Worm (Caenorhabditis elegans) whole organism, L4 larva: ENCODE measurements around the gene K01D12.15.

Source experiments
- F49E8.2 ChIP-seq: sonication (generic microtip); optimal IDR thresholded peaks from 2 replicates; lab custom pipeline; 2016; ENCODE audit warnings: missing compliant biosample characterization, mild to moderate bottlenecking, missing genetic modification characterization, borderline replicate concordance
- R02D3.7 ChIP-seq: fragments of 150-350 bp; sonication (generic microtip); optimal IDR thresholded peaks from 3 replicates; lab custom pipeline; 2014; ENCODE audit warnings: missing biosample characterization, missing genetic modification characterization
- T26A8.4 ChIP-seq: fragments of 200-800 bp; sonication (Bioruptor generic); IDR thresholded peaks from 2 replicates; pipeline ENCODE4 v1.3.6; 2022; ENCODE audit warnings: missing genetic modification characterization, missing compliant biosample characterization
- Y105C5A.15 ChIP-seq: fragments of 200-800 bp; sonication (Bioruptor generic); IDR thresholded peaks from 2 replicates; pipeline ENCODE4 v1.3.6; 2022; ENCODE audit warnings: missing genetic modification characterization, missing compliant biosample characterization
- Y48G9A.11 ChIP-seq: fragments of 200-800 bp; sonication (Bioruptor generic); IDR thresholded peaks from 2 replicates; pipeline ENCODE4 v1.3.6; 2022; ENCODE audit warnings: missing genetic modification reagents, missing genetic modification characterization, missing compliant biosample characterization
- ama-1 ChIP-seq: fragments of 150-350 bp; optimal IDR thresholded peaks from 2 replicates; lab custom pipeline; 2014; ENCODE audit warnings: inconsistent platforms, mixed read lengths
- ceh-44 ChIP-seq: fragments of 200-800 bp; sonication (Bioruptor generic); IDR thresholded peaks from 2 replicates; pipeline ENCODE4 v1.3.6; 2022; ENCODE audit warnings: missing genetic modification reagents, missing genetic modification characterization, missing compliant biosample characterization
- daf-19 ChIP-seq: fragments of 200-800 bp; sonication (Bioruptor generic); conservative IDR thresholded peaks from 2 replicates; pipeline ENCODE4 v1.3.6; 2022; ENCODE audit warnings: missing genetic modification characterization, missing compliant biosample characterization
- egl-43 ChIP-seq: fragments of 200-800 bp; sonication (Bioruptor generic); IDR thresholded peaks from 2 replicates; pipeline ENCODE4 v1.3.6; 2022; ENCODE audit warnings: missing genetic modification reagents, missing genetic modification characterization, missing compliant biosample characterization
- fkh-10 ChIP-seq: fragments of 150-350 bp; optimal IDR thresholded peaks from 2 replicates; lab custom pipeline; 2014; ENCODE audit warnings: missing biosample characterization, missing genetic modification reagents, missing genetic modification characterization
- gei-8 ChIP-seq: fragments of 200-800 bp; sonication (Bioruptor generic); optimal IDR thresholded peaks from 2 replicates; lab custom pipeline; 2018; ENCODE audit warnings: mild to moderate bottlenecking, missing genetic modification characterization, missing compliant biosample characterization
- hif-1 ChIP-seq, 2 experiments: sonication (generic microtip); optimal IDR thresholded peaks; 2 replicates each; lab custom pipeline; 2016 to 2017; ENCODE audit warnings: missing compliant biosample characterization in 2 of 2, missing genetic modification characterization in 2 of 2, missing genetic modification reagents in 2 of 2, missing genotype in 2 of 2, mild to moderate bottlenecking in 1 of 2
- hlh-11 ChIP-seq: fragments of 200-800 bp; sonication (Bioruptor generic); optimal IDR thresholded peaks from 2 replicates; lab custom pipeline; 2018; ENCODE audit warnings: mild to moderate bottlenecking, missing genetic modification characterization, missing compliant biosample characterization
- hmg-1.1 ChIP-seq: fragments of 200-800 bp; sonication (Bioruptor generic); IDR thresholded peaks from 2 replicates; pipeline ENCODE4 v1.3.6; 2022; ENCODE audit warnings: missing genetic modification reagents, missing genetic modification characterization, missing compliant biosample characterization
- lim-7 ChIP-seq: fragments of 200-800 bp; sonication (Bioruptor generic); IDR thresholded peaks from 2 replicates; pipeline ENCODE4 v1.3.6; 2022; ENCODE audit warnings: missing genetic modification characterization, missing compliant biosample characterization
- lin-1 ChIP-seq: fragments of 200-800 bp; sonication (Bioruptor generic); IDR thresholded peaks from 2 replicates; pipeline ENCODE4 v1.3.6; 2022; ENCODE audit warnings: missing genetic modification reagents, missing genetic modification characterization, missing compliant biosample characterization
- lin-15B ChIP-seq: fragments of 150-350 bp; sonication (generic microtip); optimal IDR thresholded peaks from 3 replicates; lab custom pipeline; 2014; ENCODE audit warnings: missing biosample characterization, missing genetic modification characterization
- lin-29 ChIP-seq: fragments of 200-800 bp; sonication (Bioruptor generic); IDR thresholded peaks from 2 replicates; pipeline ENCODE4 v1.3.6; 2022; ENCODE audit warnings: missing genetic modification reagents, missing genetic modification characterization, missing compliant biosample characterization
- lin-39 ChIP-seq: fragments of 150-350 bp; optimal IDR thresholded peaks from 2 replicates; lab custom pipeline; 2014; ENCODE audit warnings: missing biosample characterization, missing genetic modification reagents, missing genetic modification characterization
- lsy-2 ChIP-seq, 2 experiments: fragments of 150-350 bp in 1 of 2; sonication (generic microtip) in 1 of 2; optimal IDR thresholded peaks; 2 replicates each; lab custom pipeline; 2014 to 2017; ENCODE audit warnings: missing biosample characterization in 2 of 2, missing genetic modification characterization in 2 of 2
- madf-9 ChIP-seq: fragments of 200-800 bp; sonication (Bioruptor generic); conservative IDR thresholded peaks from 2 replicates; pipeline ENCODE4 v1.3.6; 2022; ENCODE audit warnings: missing genetic modification reagents, missing genetic modification characterization, missing compliant biosample characterization
- mdt-29 ChIP-seq: fragments of 200-800 bp; sonication (Bioruptor generic); IDR thresholded peaks from 2 replicates; pipeline ENCODE4 v1.3.6; 2022; ENCODE audit warnings: missing genetic modification reagents, missing genetic modification characterization, missing compliant biosample characterization
- mes-2 ChIP-seq: sonication (generic microtip); optimal IDR thresholded peaks from 2 replicates; lab custom pipeline; 2016; ENCODE audit warnings: missing genotype, mild to moderate bottlenecking, missing genetic modification characterization, missing compliant biosample characterization; ENCODE audit not compliant: poor library complexity, severe bottlenecking
- nhr-10 ChIP-seq: fragments of 150-350 bp; optimal IDR thresholded peaks from 2 replicates; lab custom pipeline; 2014; ENCODE audit warnings: missing biosample characterization, missing genetic modification characterization
- nhr-111 ChIP-seq: fragments of 200-800 bp; sonication (Bioruptor generic); optimal IDR thresholded peaks from 2 replicates; lab custom pipeline; 2018; ENCODE audit warnings: mild to moderate bottlenecking, missing genetic modification characterization, missing compliant biosample characterization
- nhr-25 ChIP-seq: sonication (generic microtip); optimal IDR thresholded peaks from 2 replicates; lab custom pipeline; 2017; ENCODE audit warnings: missing genetic modification characterization, mild to moderate bottlenecking, missing compliant biosample characterization, antibody characterized with exemption, moderate library complexity, borderline replicate concordance; ENCODE audit not compliant: insufficient read depth
- nhr-28 ChIP-seq: fragments of 150-350 bp; optimal IDR thresholded peaks from 2 replicates; lab custom pipeline; 2014; ENCODE audit warnings: missing biosample characterization, missing genetic modification characterization
- nhr-42 ChIP-seq: fragments of 200-800 bp; sonication (Bioruptor generic); IDR thresholded peaks from 2 replicates; pipeline ENCODE4 v1.3.6; 2022; ENCODE audit warnings: missing genetic modification characterization, missing compliant biosample characterization
- nhr-48 ChIP-seq: sonication (generic microtip); optimal IDR thresholded peaks from 2 replicates; lab custom pipeline; 2016; ENCODE audit warnings: mild to moderate bottlenecking, missing genetic modification characterization, missing compliant biosample characterization
- nhr-6 ChIP-seq: fragments of 150-350 bp; optimal IDR thresholded peaks from 2 replicates; lab custom pipeline; 2014; ENCODE audit warnings: missing biosample characterization, missing genetic modification characterization
- nhr-77 ChIP-seq: fragments of 150-350 bp; optimal IDR thresholded peaks from 2 replicates; lab custom pipeline; 2014; ENCODE audit warnings: missing biosample characterization, missing genetic modification characterization
- pha-4 ChIP-seq, 2 experiments: fragments of 150-350 bp in 1 of 2; fragments of 200-800 bp in 1 of 2; sonication (Bioruptor generic) in 1 of 2; IDR thresholded peaks in 1 of 2; optimal IDR thresholded peaks in 1 of 2; 2 replicates each; pipeline versions ENCODE4 v1.3.6 to Lab custom; 2014 to 2022; ENCODE audit warnings: missing genetic modification characterization in 2 of 2, missing genetic modification reagents in 2 of 2, missing biosample characterization in 1 of 2, missing compliant biosample characterization in 1 of 2
- set-16 ChIP-seq: fragments of 200-800 bp; sonication (Bioruptor generic); IDR thresholded peaks from 2 replicates; pipeline ENCODE4 v1.3.6; 2022; ENCODE audit warnings: missing genetic modification reagents, missing genetic modification characterization, missing compliant biosample characterization
- spr-1 ChIP-seq: sonication (generic microtip); optimal IDR thresholded peaks from 2 replicates; lab custom pipeline; 2016; ENCODE audit warnings: mild to moderate bottlenecking, missing genetic modification characterization, missing compliant biosample characterization
- spr-3 ChIP-seq: fragments of 200-800 bp; sonication (Bioruptor generic); optimal IDR thresholded peaks from 2 replicates; lab custom pipeline; 2018; ENCODE audit warnings: mild to moderate bottlenecking, missing genetic modification characterization, missing compliant biosample characterization
- unc-39 ChIP-seq: sonication (generic microtip); optimal IDR thresholded peaks from 2 replicates; lab custom pipeline; 2017; ENCODE audit warnings: missing biosample characterization, missing genetic modification characterization
- unc-62 ChIP-seq, 3 experiments: fragments of 150-350 bp in 1 of 3; sonication (generic microtip); optimal IDR thresholded peaks in 2 of 3; peaks in 1 of 3; 1 replicate in 1 of 3; 2 replicates in 2 of 3; lab custom pipeline; 2014 to 2017; ENCODE audit warnings: missing biosample characterization in 3 of 3, missing genetic modification characterization in 3 of 3, missing genetic modification reagents in 3 of 3, missing genotype in 1 of 3
- zag-1 ChIP-seq: fragments of 150-350 bp; optimal IDR thresholded peaks from 2 replicates; lab custom pipeline; 2014; ENCODE audit warnings: missing biosample characterization, missing genetic modification characterization
- zfp-2 ChIP-seq: sonication (generic microtip); optimal IDR thresholded peaks from 2 replicates; lab custom pipeline; 2016; ENCODE audit warnings: mild to moderate bottlenecking, missing genetic modification characterization, missing compliant biosample characterization

The K01D12.15 gene

DNA sequence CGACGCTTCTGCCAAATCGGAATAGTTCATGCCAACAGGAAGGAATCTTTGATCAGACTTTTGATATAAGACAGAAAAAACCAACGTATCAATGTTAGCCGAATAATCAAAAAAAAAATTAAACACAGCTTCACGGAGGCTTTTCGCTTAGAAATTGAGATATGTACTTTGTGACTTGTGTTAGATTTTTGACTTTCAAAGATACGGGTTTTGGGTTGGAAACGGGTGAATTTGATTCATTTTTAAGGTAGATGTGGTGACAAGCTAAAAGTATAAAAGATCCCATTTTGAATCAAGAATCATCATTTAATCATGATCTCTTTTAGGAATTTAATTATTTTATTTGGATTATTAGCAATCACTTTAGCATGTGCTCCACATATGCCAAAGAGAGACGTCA, 16.1 kb downstream of the K01D12.15 start, which contains the start of gene K01D12.8:
Gene K01D12.8, plus strand, starts transcription at position 301 of the 400 bp plus-strand sequence.
- peak in 1 of 2 experiments; percentile 32 for TF ChIP-seq unc-62 (GFP tag; optimal IDR thresholded peaks at IDR 0.05 in 1 of 2; lab: Kevin White, UChicago)
- no peak for TF ChIP-seq unc-62 (tag; optimal IDR thresholded peaks at IDR 0.05; lab: Kevin White, UChicago)
- TF ChIP-seq madf-9 (GFP tag; lab: Robert Waterston, UW): no peak

DNA sequence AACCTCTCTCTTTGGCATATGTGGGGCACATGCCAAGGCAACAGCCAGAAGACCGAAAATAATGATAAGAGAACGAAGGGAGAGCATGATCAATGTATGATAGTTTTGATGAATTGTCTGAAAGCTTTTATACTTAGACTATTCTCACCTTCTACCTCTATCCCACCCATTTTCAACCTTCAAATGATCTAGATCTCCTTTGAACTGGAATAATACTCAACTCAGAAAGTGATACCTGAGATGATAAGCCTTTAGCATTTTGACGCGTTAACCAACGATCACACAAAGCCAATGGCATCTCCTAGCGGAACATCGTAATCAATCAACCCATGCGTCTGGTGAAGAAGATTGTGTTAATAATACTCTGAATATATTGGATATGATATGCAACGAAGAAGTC, 18.3 kb downstream of the K01D12.15 start, which contains the start of gene K01D12.9:
Gene K01D12.9, minus strand, starts transcription at position 101 of the 400 bp plus-strand sequence.
- TF ChIP-seq nhr-48 (tag; lab: Kevin White, UChicago): peak; percentile 2
- no peak for TF ChIP-seq F49E8.2 (tag; lab: Kevin White, UChicago)
- no peak for TF ChIP-seq lim-7 (GFP tag; lab: Robert Waterston, UW)
- TF ChIP-seq, all 104 proteins: peak for 1

ce11 chrV:12405929-12406328, 19.7 kb downstream of the K01D12.15 start, which contains the start of gene K01D12.10:
TSS of gene K01D12.10 (plus strand) at chrV:12406229.
- TF ChIP-seq hif-1 (tag; optimal IDR thresholded peaks at IDR 0.05; lab: Kevin White, UChicago): no peak
- no peak for TF ChIP-seq spr-3 (GFP tag; lab: Kevin White, UChicago)
- TF ChIP-seq egl-43: no peak
- TF ChIP-seq lin-15B (tag; lab: Kevin White, UChicago): no peak

DNA sequence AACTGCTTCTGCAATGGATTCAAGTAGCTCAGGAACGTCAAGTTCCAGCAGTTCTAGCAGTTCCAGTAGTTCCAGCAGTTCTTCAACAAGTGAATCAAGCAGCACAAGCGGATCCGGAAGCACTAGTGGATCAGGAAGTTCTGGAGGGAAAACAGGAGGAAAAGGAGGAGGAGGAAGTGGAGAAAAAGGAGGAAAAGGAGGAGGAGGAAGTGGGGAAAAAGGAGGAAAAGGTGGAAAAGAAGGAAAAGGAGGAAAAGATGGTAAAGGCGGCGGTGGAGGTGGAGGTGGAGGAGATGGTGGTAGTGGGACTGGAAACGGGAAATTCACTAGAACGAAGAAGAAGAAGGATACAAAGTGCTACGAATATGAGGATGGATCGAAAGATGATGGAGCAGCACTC, 20.3 kb downstream of the K01D12.15 start:
- TF ChIP-seq Y105C5A.15 (GFP tag; lab: Robert Waterston, UW): 0 out of 2 replicates have a peak, but pooled peaks have one; percentile 36
- TF ChIP-seq unc-62 (GFP tag; optimal IDR thresholded peaks at IDR 0.05 in 1 of 2; lab: Kevin White, UChicago): peak in 1 of 2 experiments; percentile 82
- TF ChIP-seq unc-62 (tag; optimal IDR thresholded peaks at IDR 0.05; lab: Kevin White, UChicago): no peak
- peak; percentile 78; the same call in 1 of the 2 replicates for TF ChIP-seq set-16 (GFP tag; lab: Robert Waterston, UW)
- TF ChIP-seq nhr-10 (tag; lab: Kevin White, UChicago): no peak
- TF ChIP-seq, all 104 proteins: peak for 3

DNA sequence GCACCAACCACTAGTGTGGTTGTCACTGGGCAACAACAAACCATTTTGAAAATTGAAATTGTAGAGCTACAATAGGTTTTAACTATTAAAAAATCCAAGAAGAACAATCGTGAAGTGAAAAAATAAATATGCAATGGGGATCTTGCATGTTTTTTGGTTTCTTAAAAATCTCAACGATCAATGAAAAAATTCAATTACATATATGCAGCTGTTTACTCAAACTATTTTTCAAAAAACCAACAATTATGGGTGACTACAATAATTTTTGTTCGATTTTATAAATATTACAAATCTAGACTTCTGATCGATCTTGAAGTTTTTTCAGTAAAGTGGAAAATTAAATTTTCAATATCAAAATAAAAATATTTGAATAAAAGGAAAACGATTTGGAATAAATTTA, 22.3 kb downstream of the K01D12.15 start, which contains the start of gene cdr-4:
Gene cdr-4, minus strand, starts transcription at position 101 of the 400 bp plus-strand sequence.
- no peak for TF ChIP-seq zfp-2 (tag; lab: Kevin White, UChicago)
- TF ChIP-seq lin-29: no peak
- TF ChIP-seq hmg-1.1 (GFP tag; lab: Robert Waterston, UW): no peak
- TF ChIP-seq Y48G9A.11 (GFP tag; lab: Robert Waterston, UW): no peak
- TF ChIP-seq mdt-29 (GFP tag; lab: Robert Waterston, UW): no peak
- TF ChIP-seq spr-1 (tag; lab: Kevin White, UChicago): no peak
- no peak for TF ChIP-seq mes-2
- TF ChIP-seq fkh-10 (GFP tag; lab: Kevin White, UChicago): no peak
- no peak for TF ChIP-seq hlh-11 (tag; lab: Kevin White, UChicago)
- TF ChIP-seq lim-7 (GFP tag; lab: Robert Waterston, UW): no peak
- TF ChIP-seq unc-39: no peak

DNA sequence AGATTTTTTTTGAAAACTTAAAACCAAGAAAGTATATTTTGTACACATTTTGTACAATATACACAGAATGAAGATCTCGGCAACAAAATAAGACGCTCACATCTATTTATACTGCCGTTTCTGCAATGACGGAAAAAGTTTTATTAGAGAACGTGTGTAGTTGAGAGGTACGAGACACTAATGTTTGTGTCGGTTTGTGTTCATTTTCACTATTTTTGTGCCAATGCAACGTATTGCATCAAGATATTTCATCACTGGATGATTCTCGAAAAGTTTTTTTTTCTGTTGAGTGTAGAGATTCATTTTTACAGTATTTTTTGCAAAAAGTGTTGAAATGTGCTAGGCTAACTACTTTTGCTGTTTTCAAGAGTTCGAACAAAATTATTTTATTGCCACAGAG, 22.7 kb downstream of the K01D12.15 start:
- TF ChIP-seq hif-1 (tag; optimal IDR thresholded peaks at IDR 0.05; lab: Kevin White, UChicago) (no peak), egl-43 (no peak), daf-19 (no peak), lin-39 (tag; lab: Kevin White, UChicago) (no peak), ceh-44 (GFP tag; lab: Robert Waterston, UW) (no peak), nhr-42 (GFP tag; lab: Robert Waterston, UW) (no peak), pha-4 (GFP tag; IDR thresholded peaks at IDR 0.05; lab: Robert Waterston, UW) (no peak), pha-4 (tag; optimal IDR thresholded peaks at IDR 0.05; lab: Kevin White, UChicago) (no peak), gei-8 (GFP tag; lab: Kevin White, UChicago) (no peak), nhr-111 (GFP tag; lab: Kevin White, UChicago) (no peak), nhr-25 (tag; lab: Kevin White, UChicago) (no peak), lin-1 (no peak), R02D3.7 (tag; lab: Kevin White, UChicago) (no peak), nhr-6 (tag; lab: Kevin White, UChicago) (peak; percentile 26), zag-1 (no peak), nhr-28 (tag; lab: Kevin White, UChicago) (peak; percentile 91), madf-9 (GFP tag; lab: Robert Waterston, UW) (no peak), ama-1 (lab: Kevin White, UChicago) (no peak), lsy-2 (tag; optimal IDR thresholded peaks at IDR 0.05; lab: Kevin White, UChicago) (peak in 1 of 2 experiments; percentile 33), nhr-77 (tag; lab: Kevin White, UChicago) (no peak), spr-3 (GFP tag; lab: Kevin White, UChicago) (no peak), set-16 (GFP tag; lab: Robert Waterston, UW) (no peak), T26A8.4 (no peak)
